Worm (Caenorhabditis elegans) whole organism, young adult: Measurements from ENCODE around the gene nbs-1.

Experiments used
- B0261.1 ChIP-seq: sonication (generic microtip); optimal IDR thresholded peaks from 2 replicates; lab custom pipeline; 2016; ENCODE audit warnings: mild to moderate bottlenecking, missing genetic modification characterization, moderate library complexity, missing compliant biosample characterization
- C17E4.6 ChIP-seq: fragments of 200-800 bp; sonication (Bioruptor generic); IDR thresholded peaks from 2 replicates; pipeline ENCODE4 v1.3.6; 2022; ENCODE audit warnings: missing genetic modification reagents, missing genetic modification characterization, missing compliant biosample characterization
- F10E7.11 ChIP-seq: sonication (generic microtip); optimal IDR thresholded peaks from 2 replicates; lab custom pipeline; 2017; ENCODE audit warnings: mild to moderate bottlenecking, missing genetic modification characterization, moderate library complexity, missing compliant biosample characterization
- F39B2.1 ChIP-seq: fragments of 200-800 bp; sonication (Bioruptor generic); IDR thresholded peaks from 2 replicates; pipeline ENCODE4 v1.3.6; 2022; ENCODE audit warnings: missing genetic modification reagents, missing genetic modification characterization, missing compliant biosample characterization
- F55B11.4 ChIP-seq: sonication (generic microtip); optimal IDR thresholded peaks from 2 replicates; lab custom pipeline; 2016; ENCODE audit warnings: missing compliant biosample characterization, missing genetic modification characterization, borderline replicate concordance; ENCODE audit not compliant: insufficient read depth
- F57A8.1 ChIP-seq: fragments of 200-800 bp; sonication (Bioruptor generic); optimal IDR thresholded peaks from 2 replicates; lab custom pipeline; 2018; ENCODE audit warnings: mild to moderate bottlenecking, missing genetic modification characterization, moderate library complexity, missing compliant biosample characterization
- K11D2.4 ChIP-seq: fragments of 200-800 bp; sonication (Bioruptor generic); IDR thresholded peaks from 2 replicates; pipeline ENCODE4 v1.3.6; 2022; ENCODE audit warnings: missing genetic modification reagents, missing genetic modification characterization, missing compliant biosample characterization
- K12H6.12 ChIP-seq: fragments of 200-800 bp; sonication (Bioruptor generic); optimal IDR thresholded peaks from 2 replicates; lab custom pipeline; 2018; ENCODE audit warnings: mild to moderate bottlenecking, missing genetic modification characterization, missing compliant biosample characterization
- T07F8.4 ChIP-seq: sonication (generic microtip); optimal IDR thresholded peaks from 2 replicates; lab custom pipeline; 2016; ENCODE audit warnings: mild to moderate bottlenecking, missing genetic modification characterization, moderate library complexity, missing compliant biosample characterization
- Y79H2A.3 ChIP-seq: fragments of 200-800 bp; sonication (Bioruptor generic); conservative IDR thresholded peaks from 2 replicates; pipeline ENCODE4 v1.3.6; 2022; ENCODE audit warnings: missing genetic modification reagents, missing genetic modification characterization, missing compliant biosample characterization
- ama-1 ChIP-seq, 3 experiments: fragments of 150-350 bp in 1 of 3; sonication (generic microtip) in 2 of 3; optimal IDR thresholded peaks; 2 replicates each; lab custom pipeline; 2014 to 2018; ENCODE audit warnings: missing biosample characterization in 2 of 3, missing genetic modification characterization in 2 of 3, missing genetic modification reagents in 2 of 3
- atf-7 ChIP-seq: sonication (generic microtip); optimal IDR thresholded peaks from 2 replicates; lab custom pipeline; 2017; ENCODE audit warnings: mild to moderate bottlenecking, missing genetic modification characterization, missing compliant biosample characterization
- ceh-100 ChIP-seq: fragments of 200-800 bp; sonication (Bioruptor generic); IDR thresholded peaks from 2 replicates; pipeline ENCODE4 v1.3.6; 2022; ENCODE audit warnings: missing genetic modification reagents, missing genetic modification characterization, missing compliant biosample characterization
- chd-7 ChIP-seq: sonication (generic microtip); optimal IDR thresholded peaks from 2 replicates; lab custom pipeline; 2016; ENCODE audit warnings: mild to moderate bottlenecking, missing genetic modification characterization, moderate library complexity, missing compliant biosample characterization
- die-1 ChIP-seq: sonication (generic microtip); optimal IDR thresholded peaks from 2 replicates; lab custom pipeline; 2016; ENCODE audit warnings: missing genotype, mild to moderate bottlenecking, missing genetic modification characterization, missing compliant biosample characterization
- dox-1 ChIP-seq: fragments of 200-800 bp; sonication (Bioruptor generic); IDR thresholded peaks from 2 replicates; pipeline ENCODE4 v1.3.6; 2022; ENCODE audit warnings: missing genetic modification reagents, missing genetic modification characterization, missing compliant biosample characterization
- dpl-1 ChIP-seq: fragments of 150-350 bp; optimal IDR thresholded peaks from 2 replicates; lab custom pipeline; 2014; ENCODE audit warnings: missing biosample characterization, missing genetic modification reagents, missing genetic modification characterization
- efl-1 ChIP-seq: fragments of 150-350 bp; optimal IDR thresholded peaks from 2 replicates; lab custom pipeline; 2014; ENCODE audit warnings: missing biosample characterization, missing genetic modification reagents, missing genetic modification characterization
- egl-18 ChIP-seq: fragments of 200-800 bp; sonication (Bioruptor generic); IDR thresholded peaks from 2 replicates; pipeline ENCODE4 v1.3.6; 2022; ENCODE audit warnings: missing genetic modification reagents, missing genetic modification characterization, missing compliant biosample characterization
- egrh-3 ChIP-seq: fragments of 200-800 bp; sonication (Bioruptor generic); IDR thresholded peaks from 2 replicates; pipeline ENCODE4 v1.3.6; 2022; ENCODE audit warnings: missing genetic modification reagents, missing genetic modification characterization, missing compliant biosample characterization
- gei-17 ChIP-seq: fragments of 200-800 bp; sonication (Bioruptor generic); optimal IDR thresholded peaks from 2 replicates; lab custom pipeline; 2018; ENCODE audit warnings: mild to moderate bottlenecking, missing genetic modification characterization, missing compliant biosample characterization
- hlh-12 ChIP-seq: sonication (generic microtip); optimal IDR thresholded peaks from 2 replicates; lab custom pipeline; 2016; ENCODE audit warnings: missing genetic modification characterization, missing compliant biosample characterization
- hmg-1.2 ChIP-seq: fragments of 200-800 bp; sonication (Bioruptor generic); IDR thresholded peaks from 2 replicates; pipeline ENCODE4 v1.3.6; 2022; ENCODE audit warnings: missing genetic modification reagents, missing genetic modification characterization, missing compliant biosample characterization
- hrde-1 ChIP-seq: sonication (generic microtip); optimal IDR thresholded peaks from 2 replicates; lab custom pipeline; 2016; ENCODE audit warnings: missing genetic modification characterization, mild to moderate bottlenecking, missing compliant biosample characterization, moderate library complexity, missing genotype, missing genetic modification reagents, borderline replicate concordance
- hsf-1 ChIP-seq: fragments of 200-800 bp; sonication (Bioruptor generic); IDR thresholded peaks from 2 replicates; pipeline ENCODE4 v1.3.6; 2022; ENCODE audit warnings: missing genetic modification reagents, missing genetic modification characterization, missing compliant biosample characterization
- lag-1 ChIP-seq: fragments of 200-800 bp; sonication (Bioruptor generic); IDR thresholded peaks from 2 replicates; pipeline ENCODE4 v1.3.6; 2022; ENCODE audit warnings: missing genetic modification reagents, missing genetic modification characterization, missing compliant biosample characterization
- let-526 ChIP-seq: fragments of 200-800 bp; sonication (Bioruptor generic); IDR thresholded peaks from 2 replicates; pipeline ENCODE4 v1.3.6; 2022; ENCODE audit warnings: missing genetic modification reagents, missing genetic modification characterization, missing compliant biosample characterization
- let-607 ChIP-seq, 2 experiments: fragments of 200-800 bp in 1 of 2; sonication (Bioruptor generic) in 1 of 2; sonication (generic microtip) in 1 of 2; optimal IDR thresholded peaks; 2 replicates each; lab custom pipeline; 2016 to 2018; ENCODE audit warnings: mild to moderate bottlenecking in 2 of 2, missing compliant biosample characterization in 2 of 2, missing genetic modification characterization in 2 of 2, moderate library complexity in 2 of 2, missing genotype in 1 of 2
- lin-40 ChIP-seq: sonication (generic microtip); optimal IDR thresholded peaks from 2 replicates; lab custom pipeline; 2016; ENCODE audit warnings: missing genetic modification characterization, mild to moderate bottlenecking, missing compliant biosample characterization, missing genotype, missing genetic modification reagents
- lin-54 ChIP-seq: fragments of 200-800 bp; sonication (Bioruptor generic); optimal IDR thresholded peaks from 2 replicates; lab custom pipeline; 2018; ENCODE audit warnings: mild to moderate bottlenecking, missing genetic modification characterization, missing compliant biosample characterization
- lir-1 ChIP-seq: fragments of 200-800 bp; sonication (Bioruptor generic); conservative IDR thresholded peaks from 2 replicates; pipeline ENCODE4 v1.3.6; 2022; ENCODE audit warnings: missing genetic modification reagents, missing genetic modification characterization, missing compliant biosample characterization
- lsl-1 ChIP-seq: fragments of 200-800 bp; sonication (Bioruptor generic); optimal IDR thresholded peaks from 2 replicates; lab custom pipeline; 2018; ENCODE audit warnings: mild to moderate bottlenecking, missing genetic modification characterization, moderate library complexity, missing compliant biosample characterization
- madf-10 ChIP-seq: sonication (generic microtip); optimal IDR thresholded peaks from 2 replicates; lab custom pipeline; 2016; ENCODE audit warnings: mild to moderate bottlenecking, missing genetic modification characterization, missing compliant biosample characterization
- nfyb-1 ChIP-seq: fragments of 200-800 bp; sonication (Bioruptor generic); IDR thresholded peaks from 2 replicates; pipeline ENCODE4 v1.3.6; 2022; ENCODE audit warnings: missing genetic modification reagents, missing genetic modification characterization, missing compliant biosample characterization
- nhr-120 ChIP-seq: fragments of 200-800 bp; sonication (Bioruptor generic); IDR thresholded peaks from 2 replicates; pipeline ENCODE4 v1.3.6; 2022; ENCODE audit warnings: missing genetic modification characterization, missing compliant biosample characterization
- nhr-179 ChIP-seq: sonication (generic microtip); optimal IDR thresholded peaks from 2 replicates; lab custom pipeline; 2016; ENCODE audit warnings: mild to moderate bottlenecking, missing genetic modification characterization, missing compliant biosample characterization
- nhr-90 ChIP-seq: sonication (generic microtip); optimal IDR thresholded peaks from 2 replicates; lab custom pipeline; 2016; ENCODE audit warnings: missing genotype, mild to moderate bottlenecking, missing genetic modification characterization, missing compliant biosample characterization
- sdz-38 ChIP-seq: sonication (generic microtip); optimal IDR thresholded peaks from 2 replicates; lab custom pipeline; 2016; ENCODE audit warnings: missing genotype, missing genetic modification characterization, missing compliant biosample characterization
- sea-2 ChIP-seq: fragments of 200-800 bp; sonication (Bioruptor generic); IDR thresholded peaks from 2 replicates; pipeline ENCODE4 v1.3.6; 2022; ENCODE audit warnings: missing genetic modification characterization, missing compliant biosample characterization
- snpc-1.1 ChIP-seq: sonication (generic microtip); optimal IDR thresholded peaks from 2 replicates; lab custom pipeline; 2017; ENCODE audit warnings: missing genetic modification characterization, mild to moderate bottlenecking, missing compliant biosample characterization, antibody characterized with exemption, moderate library complexity, missing genotype, missing genetic modification reagents; ENCODE audit not compliant: insufficient read depth
- sptf-2 ChIP-seq: fragments of 200-800 bp; sonication (Bioruptor generic); optimal IDR thresholded peaks from 2 replicates; lab custom pipeline; 2018; ENCODE audit warnings: mild to moderate bottlenecking, missing genetic modification characterization, missing compliant biosample characterization
- xnd-1 ChIP-seq: sonication (generic microtip); optimal IDR thresholded peaks from 2 replicates; lab custom pipeline; 2016; ENCODE audit warnings: missing genotype, missing genetic modification reagents, missing genetic modification characterization, missing compliant biosample characterization
- zfh-2 ChIP-seq: fragments of 200-800 bp; sonication (Bioruptor generic); conservative IDR thresholded peaks from 2 replicates; pipeline ENCODE4 v1.3.6; 2022; ENCODE audit warnings: missing genetic modification reagents, missing genetic modification characterization, missing compliant biosample characterization
- ztf-22 ChIP-seq: fragments of 200-800 bp; sonication (Bioruptor generic); optimal IDR thresholded peaks from 2 replicates; lab custom pipeline; 2018; ENCODE audit warnings: mild to moderate bottlenecking, missing genetic modification characterization, moderate library complexity, missing compliant biosample characterization
- ztf-25 ChIP-seq: fragments of 200-800 bp; sonication (Bioruptor generic); IDR thresholded peaks from 2 replicates; pipeline ENCODE4 v1.3.6; 2022; ENCODE audit warnings: missing genetic modification reagents, missing genetic modification characterization, missing compliant biosample characterization
- ztf-26 ChIP-seq: sonication (generic microtip); optimal IDR thresholded peaks from 2 replicates; lab custom pipeline; 2017; ENCODE audit warnings: missing genetic modification characterization, missing compliant biosample characterization
- ztf-28 ChIP-seq: fragments of 200-800 bp; sonication (Bioruptor generic); IDR thresholded peaks from 2 replicates; pipeline ENCODE4 v1.3.6; 2022; ENCODE audit warnings: missing genetic modification reagents, missing genetic modification characterization, missing compliant biosample characterization

The nbs-1 gene

ce11 chrII:11097154-11097887 is 1.0 kb upstream of the nbs-1 start, which contains the start of the genes rpl-36.A and nuo-1 (continued):
- TF ChIP-seq nhr-120 (GFP tag; lab: Robert Waterston, UW) (no peak), snpc-1.1 (peak; percentile 16), efl-1 (GFP tag; lab: Kevin White, UChicago) (peak; percentile 13), gei-17 (GFP tag; lab: Kevin White, UChicago) (no peak), madf-10 (tag; lab: Kevin White, UChicago) (no peak), dpl-1 (peak; percentile 22), ztf-28 (GFP tag; lab: Robert Waterston, UW) (no peak), dox-1 (GFP tag; lab: Robert Waterston, UW) (peak; percentile 38; the same call in 1 of the 2 replicates), chd-7 (tag; lab: Kevin White, UChicago) (no peak), lsl-1 (GFP tag; lab: Kevin White, UChicago) (peak; percentile 89), B0261.1 (tag; lab: Kevin White, UChicago) (no peak), nfyb-1 (0 out of 2 replicates have a peak, but pooled peaks have one; percentile 10), K11D2.4 (0 out of 2 replicates have a peak, but pooled peaks have one; percentile 9), let-526 (no peak), atf-7 (tag; lab: Kevin White, UChicago) (no peak), Y79H2A.3 (GFP tag; lab: Robert Waterston, UW) (no peak), ceh-100 (no peak), zfh-2 (GFP tag; lab: Robert Waterston, UW) (no peak), sea-2 (GFP tag; lab: Robert Waterston, UW) (no peak), hlh-12 (tag; lab: Kevin White, UChicago) (no peak), sptf-2 (GFP tag; lab: Kevin White, UChicago) (no peak), hmg-1.2 (GFP tag; lab: Robert Waterston, UW) (peak; percentile 42; the same call in 1 of the 2 replicates), die-1 (tag; lab: Kevin White, UChicago) (no peak), nhr-179 (no peak), ztf-22 (GFP tag; lab: Kevin White, UChicago) (no peak), sdz-38 (tag; lab: Kevin White, UChicago) (no peak), xnd-1 (tag; lab: Kevin White, UChicago) (no peak), F10E7.11 (tag; lab: Kevin White, UChicago) (no peak), ztf-26 (tag; lab: Kevin White, UChicago) (no peak), lin-54 (GFP tag; lab: Kevin White, UChicago) (peak; percentile 73), lag-1 (GFP tag; lab: Robert Waterston, UW) (no peak), C17E4.6 (GFP tag; lab: Robert Waterston, UW) (no peak), ama-1 (optimal IDR thresholded peaks at IDR 0.05; lab: Kevin White, UChicago) (no peak), ama-1 (GFP tag; optimal IDR thresholded peaks at IDR 0.05; lab: Kevin White, UChicago) (no peak), egl-18 (GFP tag; lab: Robert Waterston, UW) (no peak), nhr-90 (tag; lab: Kevin White, UChicago) (no peak), F55B11.4 (no peak), K12H6.12 (peak; percentile 46), F39B2.1 (GFP tag; lab: Robert Waterston, UW) (no peak), lin-40 (peak; percentile 27), egrh-3 (GFP tag; lab: Robert Waterston, UW) (no peak), hrde-1 (tag; lab: Kevin White, UChicago) (no peak), T07F8.4 (no peak), hsf-1 (no peak), let-607 (tag; optimal IDR thresholded peaks at IDR 0.05; lab: Kevin White, UChicago) (no peak), lir-1 (GFP tag; lab: Robert Waterston, UW) (no peak), F57A8.1 (GFP tag; lab: Kevin White, UChicago) (no peak), ztf-25 (GFP tag; lab: Robert Waterston, UW) (no peak)
